Worm (Caenorhabditis elegans) whole organism, L4/young adult: ENCODE measurements around the gene ttr-36.

ENCODE experiments used
- W03F9.2 ChIP-seq: fragments of 150-350 bp; optimal IDR thresholded peaks from 2 replicates; lab custom pipeline; 2014; ENCODE audit warnings: missing biosample characterization, missing genetic modification characterization
- dao-5 ChIP-seq: sonication (generic microtip); optimal IDR thresholded peaks from 2 replicates; lab custom pipeline; 2016; ENCODE audit warnings: missing genotype, missing genetic modification characterization, moderate library complexity, missing compliant biosample characterization
- him-1 ChIP-seq: sonication (generic microtip); optimal IDR thresholded peaks from 2 replicates; lab custom pipeline; 2016; ENCODE audit warnings: missing genotype, missing genetic modification reagents, missing genetic modification characterization, missing compliant biosample characterization

DNA sequence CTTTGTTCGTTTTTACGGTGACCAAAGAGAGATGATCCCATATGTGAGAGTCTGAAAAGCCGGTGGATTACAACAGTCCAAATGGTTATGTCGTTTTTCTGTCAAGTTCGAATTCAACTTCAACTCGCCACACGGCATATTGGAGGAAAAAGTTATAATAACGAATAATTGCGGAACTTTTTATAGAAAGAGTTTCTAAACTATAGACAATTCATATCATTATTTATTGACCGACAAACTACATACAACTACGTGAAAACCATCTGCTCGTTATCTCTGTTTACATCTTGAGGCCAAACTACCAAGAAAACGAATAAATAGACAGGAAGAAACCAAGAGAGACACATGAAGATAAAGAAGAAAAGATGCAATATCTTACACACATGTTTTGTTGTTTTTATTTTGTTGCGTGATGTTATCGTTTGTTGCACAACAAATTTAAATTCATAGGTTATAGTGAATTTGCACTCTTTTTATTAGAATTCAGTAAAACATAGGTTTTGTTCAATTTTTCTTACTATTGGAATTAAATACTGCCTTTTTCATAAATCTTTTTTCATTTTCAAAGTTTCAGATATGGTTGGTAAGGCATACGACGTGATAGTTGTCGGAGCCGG is 36.9 kb upstream of the ttr-36 start, which contains the start of the genes C15B12.4 and C15B12.8:
- no peak for TF ChIP-seq him-1 (tag; lab: Kevin White, UChicago)
- TF ChIP-seq W03F9.2: no peak
- TF ChIP-seq dao-5 (tag; lab: Kevin White, UChicago): no peak
